Fruit fly (Drosophila melanogaster) S2 (cell line): Measurements from ENCODE around the gene para.

ENCODE experiments used
- CG8478 ChIP-seq: fragments of >200 bp; optimal IDR thresholded peaks from 2 replicates; lab custom pipeline; 2018
- CTCF ChIP-seq, 2 experiments: fragments of >200 bp; optimal IDR thresholded peaks; 2 replicates each; lab custom pipeline; 2018

dm6 chrX:16562259-16562658 lies 29.4 kb upstream of the para start:
- no peak for TF ChIP-seq CG8478 (lab: Kevin White, UChicago)
- TF ChIP-seq CTCF (optimal IDR thresholded peaks at IDR 0.05; lab: Kevin White, UChicago): peak in 1 of 2 experiments; percentile 30
